Fruit fly (Drosophila melanogaster) S2 (cell line): Measurements from ENCODE around the gene CG3106.

ENCODE experiments used
- CG8478 ChIP-seq: fragments of >200 bp; optimal IDR thresholded peaks from 2 replicates; lab custom pipeline; 2018
- CTCF ChIP-seq, 2 experiments: fragments of >200 bp; optimal IDR thresholded peaks; 2 replicates each; lab custom pipeline; 2018

dm6 chrX:9684158-9684557, 21.5 kb upstream of the CG3106 start:
- no peak for TF ChIP-seq CTCF (optimal IDR thresholded peaks at IDR 0.05; lab: Kevin White, UChicago)
- no peak for TF ChIP-seq CG8478 (lab: Kevin White, UChicago)
